Fruit fly (Drosophila melanogaster): Measurements from ENCODE around the gene CG15034.

CG15034 gene

DNA sequence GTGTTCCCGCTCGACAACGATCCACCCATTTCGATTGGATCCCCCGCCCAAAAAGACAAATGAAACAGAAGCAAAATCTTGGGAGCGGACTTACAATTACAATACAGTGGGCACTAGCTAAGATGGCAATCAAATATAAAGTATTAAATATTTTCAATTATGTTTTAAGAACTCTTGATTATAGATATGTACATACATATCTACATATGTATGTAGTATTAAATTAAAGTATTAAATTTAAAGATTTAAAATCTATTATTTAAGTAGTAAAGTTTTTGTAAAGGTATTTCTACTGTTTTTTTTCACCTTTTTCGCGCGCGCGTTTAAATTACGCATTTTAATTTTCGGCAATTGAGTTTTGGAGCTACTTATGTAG, 12.5 kb downstream of the CG15034 start:
- peak; percentile 79 for TF ChIP-seq CG9948 (tag; optimal IDR thresholded peaks at IDR 0.05)
- TF ChIP-seq CG8301 (tag; optimal IDR thresholded peaks at IDR 0.05): peak; percentile 72
- peak; percentile 9 for TF ChIP-seq Pif1A (GFP tag; optimal IDR thresholded peaks at IDR 0.05)
- no peak for TF ChIP-seq fd96Ca (GFP tag; IDR thresholded peaks at IDR 0.05)
- TF ChIP-seq Snoo (tag; optimal IDR thresholded peaks at IDR 0.05): peak; percentile 23
- TF ChIP-seq CG13204 (GFP tag; optimal IDR thresholded peaks at IDR 0.05): peak; percentile 76
- TF ChIP-seq CG17806 (tag; optimal IDR thresholded peaks at IDR 0.05): peak; percentile 79
- 0 out of 2 replicates have a peak, but pooled peaks have one; percentile 9 for TF ChIP-seq CG10348 (GFP tag; IDR thresholded peaks at IDR 0.05)
- no peak for TF ChIP-seq CG32121 (GFP tag; IDR thresholded peaks at IDR 0.05)
- TF ChIP-seq CG4496 (GFP tag; IDR thresholded peaks at IDR 0.05): peak; percentile 48; the same call in 2 of the 3 replicates
- TF ChIP-seq D1 (tag; optimal IDR thresholded peaks at IDR 0.05): peak; percentile 59
- no peak; the same call in 1 of the 2 replicates for TF ChIP-seq rn (GFP tag; IDR thresholded peaks at IDR 0.05)
- TF ChIP-seq Pif1B (GFP tag; optimal IDR thresholded peaks at IDR 0.05): no peak
- TF ChIP-seq CG14655 (GFP tag; optimal IDR thresholded peaks at IDR 0.05): peak; percentile 85
- TF ChIP-seq CG12605 (GFP tag; IDR thresholded peaks at IDR 0.05): no peak
- TF ChIP-seq EcR (GFP tag; optimal IDR thresholded peaks at IDR 0.05): no peak
- TF ChIP-seq Ets98B (GFP tag; IDR thresholded peaks at IDR 0.05): peak; percentile 18; the same call in 1 of the 2 replicates
- no peak for TF ChIP-seq gl (tag; optimal IDR thresholded peaks at IDR 0.05)
- TF ChIP-seq CG34367 (tag; optimal IDR thresholded peaks at IDR 0.05): peak; percentile 60
- TF ChIP-seq CG15710 (tag; optimal IDR thresholded peaks at IDR 0.05): peak; percentile 79
- peak; percentile 86 for TF ChIP-seq CG8159 (tag; optimal IDR thresholded peaks at IDR 0.05)

DNA sequence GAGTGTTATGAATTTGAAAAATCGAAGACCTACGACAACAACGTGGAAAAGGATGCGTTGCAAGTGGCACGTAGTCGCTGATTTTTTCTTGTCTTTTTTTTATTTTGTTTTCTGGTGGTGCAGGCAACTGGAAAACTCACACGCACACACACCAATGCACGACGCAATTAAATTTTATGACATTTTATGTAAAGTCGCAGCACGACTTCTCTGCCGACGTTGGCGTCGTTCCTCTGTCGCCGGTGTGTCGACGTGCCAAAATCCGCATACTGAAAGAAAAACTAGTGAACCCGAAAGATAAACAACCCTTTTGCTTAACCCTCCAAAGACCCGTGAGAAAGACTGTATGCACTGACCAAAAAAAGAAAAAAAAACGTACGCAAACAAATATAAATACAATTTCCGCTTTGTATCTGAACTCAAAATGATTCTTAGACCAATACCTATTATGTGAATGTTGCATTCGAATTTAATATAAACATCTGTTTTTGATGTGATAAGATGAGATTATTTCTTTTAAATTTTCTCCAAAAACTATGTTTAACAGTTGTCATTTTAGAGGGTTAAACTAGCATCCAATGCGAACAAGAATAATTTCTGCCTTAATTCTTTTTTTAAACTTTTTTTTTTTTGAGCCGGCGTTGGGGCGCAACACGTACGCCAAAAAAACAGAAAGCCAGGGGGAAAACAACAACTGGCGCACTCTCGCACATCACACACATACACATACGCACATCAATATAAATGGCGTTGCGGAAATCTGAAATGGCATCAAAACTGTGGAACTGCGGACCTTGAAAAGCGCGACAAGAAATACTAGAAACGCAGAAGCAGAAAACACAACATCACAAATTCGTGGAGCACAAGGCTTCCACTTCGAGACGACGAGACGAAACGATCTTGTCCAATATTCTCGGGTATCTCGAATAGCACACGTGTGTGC, 13.2 kb downstream of the CG15034 start:
- TF ChIP-seq CG14655 (GFP tag; optimal IDR thresholded peaks at IDR 0.05) (peak; percentile 85), CG8159 (tag; optimal IDR thresholded peaks at IDR 0.05) (peak; percentile 88), CG8301 (tag; optimal IDR thresholded peaks at IDR 0.05) (peak; percentile 67), CG34367 (tag; optimal IDR thresholded peaks at IDR 0.05) (peak; percentile 69), rn (GFP tag; IDR thresholded peaks at IDR 0.05) (peak; percentile 38; the same call in 1 of the 2 replicates), fd96Ca (GFP tag; IDR thresholded peaks at IDR 0.05) (0 out of 3 replicates have a peak, but pooled peaks have one; percentile 20), Ets98B (GFP tag; IDR thresholded peaks at IDR 0.05) (no peak), CG15710 (tag; optimal IDR thresholded peaks at IDR 0.05) (peak; percentile 85), EcR (GFP tag; optimal IDR thresholded peaks at IDR 0.05) (peak; percentile 11), CG32121 (GFP tag; IDR thresholded peaks at IDR 0.05) (no peak), Pif1A (GFP tag; optimal IDR thresholded peaks at IDR 0.05) (peak; percentile 77), Pif1B (GFP tag; optimal IDR thresholded peaks at IDR 0.05) (peak; percentile 76), D1 (tag; optimal IDR thresholded peaks at IDR 0.05) (peak; percentile 77), CG10348 (GFP tag; IDR thresholded peaks at IDR 0.05) (no peak), CG13204 (GFP tag; optimal IDR thresholded peaks at IDR 0.05) (no peak), CG4496 (GFP tag; IDR thresholded peaks at IDR 0.05) (peak; percentile 53; the same call in 1 of the 3 replicates), CG9948 (tag; optimal IDR thresholded peaks at IDR 0.05) (peak; percentile 83), CG12605 (GFP tag; IDR thresholded peaks at IDR 0.05) (no peak), Snoo (tag; optimal IDR thresholded peaks at IDR 0.05) (peak; percentile 32), gl (tag; optimal IDR thresholded peaks at IDR 0.05) (peak; percentile 44), CG17806 (tag; optimal IDR thresholded peaks at IDR 0.05) (peak; percentile 86)

DNA sequence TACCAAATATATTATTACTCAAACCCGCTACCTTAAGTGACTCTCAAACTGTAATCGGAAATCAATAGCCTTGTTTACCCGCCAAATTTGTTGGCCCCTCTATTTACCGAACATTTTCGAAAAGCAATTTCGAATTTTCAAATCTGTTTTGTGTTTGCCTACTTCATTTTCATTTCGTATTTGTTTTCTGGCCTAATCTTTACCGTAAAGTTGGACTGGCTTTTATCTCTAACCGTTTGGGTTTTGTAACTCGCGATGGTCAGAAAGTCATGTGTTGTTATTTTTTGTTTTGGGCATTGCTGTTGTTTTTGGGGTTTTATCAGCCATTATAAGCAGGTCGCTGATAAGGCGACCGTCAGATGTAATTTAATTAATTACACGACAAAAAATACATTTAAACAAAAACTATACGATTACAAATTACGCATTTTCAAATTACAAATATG, 14.0 kb downstream of the CG15034 start:
- no peak for TF ChIP-seq CG14655 (GFP tag; optimal IDR thresholded peaks at IDR 0.05)

DNA sequence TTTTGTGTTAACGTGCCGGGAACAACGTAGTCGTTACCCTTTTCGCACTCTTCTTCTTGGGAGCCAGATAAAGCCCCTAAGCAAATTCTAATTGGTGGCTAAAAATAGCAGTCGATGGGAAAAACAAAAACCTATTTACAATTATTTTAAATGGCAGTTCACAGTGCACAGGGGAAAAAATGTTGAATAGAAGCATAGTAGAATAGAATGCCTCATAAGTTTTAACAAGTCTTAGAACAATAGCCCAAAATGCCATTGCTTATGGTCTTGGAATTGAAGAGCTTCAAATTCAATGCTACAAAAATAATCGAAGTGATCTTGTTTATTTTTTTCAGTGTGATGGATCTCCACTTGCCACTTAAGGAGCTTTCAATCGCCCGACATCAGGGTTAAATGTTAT, 14.8 kb downstream of the CG15034 start:
- TF ChIP-seq CG8301 (tag; optimal IDR thresholded peaks at IDR 0.05): peak; percentile 1
- peak; percentile 35 for TF ChIP-seq CG14655 (GFP tag; optimal IDR thresholded peaks at IDR 0.05)
- TF ChIP-seq CG17806 (tag; optimal IDR thresholded peaks at IDR 0.05): peak; percentile 6
- no peak for TF ChIP-seq CG9948 (tag; optimal IDR thresholded peaks at IDR 0.05)
- no peak for TF ChIP-seq CG15710 (tag; optimal IDR thresholded peaks at IDR 0.05)
- TF ChIP-seq CG34367 (tag; optimal IDR thresholded peaks at IDR 0.05): no peak
- no peak for TF ChIP-seq CG32121 (GFP tag; IDR thresholded peaks at IDR 0.05)
- peak; percentile 29; the same call in 1 of the 3 replicates for TF ChIP-seq CG4496 (GFP tag; IDR thresholded peaks at IDR 0.05)

DNA sequence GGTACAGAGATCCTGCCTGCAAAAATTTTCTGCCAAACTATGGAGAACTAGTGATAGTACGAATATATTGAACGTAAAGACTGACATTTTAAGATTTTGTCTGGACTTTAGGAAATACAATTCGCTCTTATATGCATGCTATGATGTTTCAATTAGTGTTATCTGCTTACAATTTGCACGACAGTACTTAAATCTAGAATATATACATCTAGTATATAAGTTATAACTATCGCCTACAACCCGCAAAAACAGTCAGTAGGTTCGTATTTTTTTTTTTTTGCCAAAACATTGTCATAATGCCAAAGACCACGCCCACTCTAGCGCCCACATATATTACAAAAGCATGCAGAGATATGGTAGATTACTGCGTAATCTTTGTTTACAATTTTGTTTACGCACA, 15.2 kb downstream of the CG15034 start, which contains the start of gene CG42780:
Gene CG42780 (minus strand): TSS at position 101 of the 400 bp plus-strand sequence.
- TF ChIP-seq Ets98B (GFP tag; IDR thresholded peaks at IDR 0.05): no peak
- TF ChIP-seq CG8301 (tag; optimal IDR thresholded peaks at IDR 0.05): no peak
- TF ChIP-seq CG9948 (tag; optimal IDR thresholded peaks at IDR 0.05): no peak
- TF ChIP-seq rn (GFP tag; IDR thresholded peaks at IDR 0.05): no peak
- TF ChIP-seq fd96Ca (GFP tag; IDR thresholded peaks at IDR 0.05): no peak
- TF ChIP-seq Pif1A (GFP tag; optimal IDR thresholded peaks at IDR 0.05): no peak
- no peak for TF ChIP-seq CG15710 (tag; optimal IDR thresholded peaks at IDR 0.05)
- no peak for TF ChIP-seq CG14655 (GFP tag; optimal IDR thresholded peaks at IDR 0.05)

DNA sequence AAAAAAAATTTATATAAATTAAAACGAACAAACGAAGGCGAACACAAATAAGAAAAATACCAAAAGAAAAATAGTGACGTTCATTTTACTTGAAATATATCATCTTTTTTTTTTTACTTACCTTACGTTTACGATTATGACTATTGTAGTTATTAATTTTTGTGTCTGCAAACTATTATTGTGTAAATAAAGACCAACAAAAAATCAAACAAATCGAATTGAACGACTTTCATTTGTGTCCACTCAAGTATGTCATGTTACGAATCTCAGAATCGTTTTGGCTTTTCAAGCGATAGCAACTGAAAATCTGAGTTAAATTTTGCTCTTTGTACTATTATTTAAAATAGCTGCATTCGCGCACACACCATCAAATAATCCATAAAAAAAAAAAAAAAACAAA, 18.6 kb downstream of the CG15034 start, which contains the start of gene Acsf3:
Gene Acsf3 (plus strand): TSS at position 301 of the 400 bp plus-strand sequence.
- no peak for TF ChIP-seq CG13204 (GFP tag; optimal IDR thresholded peaks at IDR 0.05)
- no peak for TF ChIP-seq CG8301 (tag; optimal IDR thresholded peaks at IDR 0.05)
- no peak for TF ChIP-seq CG17806 (tag; optimal IDR thresholded peaks at IDR 0.05)
